Fruit fly (Drosophila melanogaster) ovary, adult (tissue): ENCODE results near the gene Smr.

ENCODE experiments used
- CG17801 ChIP-seq: fragments of 200-800 bp; optimal IDR thresholded peaks from 2 replicates; lab custom pipeline; 2019; ENCODE audit warnings: missing biosample characterization, mild to moderate bottlenecking, missing genetic modification characterization, moderate library complexity; ENCODE audit not compliant: partially characterized antibody

The Smr gene

dm6 chrX:12722009-12722408 lies 20.4 kb downstream of the Smr start:
- peak; percentile 21 for TF ChIP-seq CG17801

DNA sequence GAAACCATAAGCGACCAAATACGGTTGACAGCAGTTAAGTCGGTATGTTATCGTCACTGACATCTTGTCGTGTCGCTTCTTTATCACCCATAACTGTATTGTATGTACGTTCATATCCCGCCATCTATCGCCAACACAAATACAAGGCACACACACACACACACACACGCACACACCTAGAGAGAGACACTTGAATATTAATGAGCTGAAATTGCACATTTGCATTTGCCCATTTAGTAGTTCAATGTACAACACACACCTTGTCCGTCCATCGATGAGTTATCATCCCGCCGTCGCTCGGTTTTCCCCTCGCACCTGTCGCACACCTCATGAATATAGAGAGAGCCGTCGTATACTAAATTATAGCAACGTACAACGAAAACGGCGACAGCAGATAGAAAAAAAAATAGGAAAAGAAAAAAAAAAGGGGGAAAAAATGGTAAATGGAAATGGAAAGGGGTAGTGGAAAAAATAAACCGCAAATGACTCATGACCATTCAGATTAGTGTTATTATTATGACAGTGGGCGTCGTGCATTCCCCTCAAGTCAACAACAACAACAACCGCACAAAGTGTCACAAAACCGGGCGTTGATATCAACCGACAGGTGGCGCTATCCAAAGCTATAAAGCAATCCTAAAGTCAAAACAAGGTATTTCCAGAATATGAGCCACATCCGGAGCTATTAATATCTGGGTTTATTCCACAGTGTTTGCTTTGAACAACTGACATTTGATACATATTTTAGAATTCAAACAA lies 21.1 kb downstream of the Smr start:
- no peak for TF ChIP-seq CG17801

DNA sequence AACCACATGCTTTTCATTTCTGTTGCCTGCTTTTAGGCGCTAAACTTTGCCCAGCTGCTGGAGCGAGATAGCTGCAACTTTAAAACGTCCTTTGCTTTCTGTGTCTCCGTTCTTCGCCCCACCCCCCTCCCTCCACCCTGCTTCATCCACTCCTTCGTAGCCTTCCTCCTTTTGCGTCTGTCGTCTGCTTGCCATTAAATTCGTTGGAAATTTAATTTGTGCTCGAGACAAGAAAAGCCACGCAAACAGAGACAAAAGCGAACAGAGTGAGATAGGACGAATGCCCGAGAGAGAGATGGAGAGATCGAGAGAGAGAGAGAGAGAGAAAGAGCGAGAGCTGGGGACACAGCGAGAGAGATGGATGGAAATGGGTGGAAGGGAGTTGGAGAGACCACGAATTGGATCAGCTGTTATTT lies 22.5 kb downstream of the Smr start:
- TF ChIP-seq CG17801, result no peak

DNA sequence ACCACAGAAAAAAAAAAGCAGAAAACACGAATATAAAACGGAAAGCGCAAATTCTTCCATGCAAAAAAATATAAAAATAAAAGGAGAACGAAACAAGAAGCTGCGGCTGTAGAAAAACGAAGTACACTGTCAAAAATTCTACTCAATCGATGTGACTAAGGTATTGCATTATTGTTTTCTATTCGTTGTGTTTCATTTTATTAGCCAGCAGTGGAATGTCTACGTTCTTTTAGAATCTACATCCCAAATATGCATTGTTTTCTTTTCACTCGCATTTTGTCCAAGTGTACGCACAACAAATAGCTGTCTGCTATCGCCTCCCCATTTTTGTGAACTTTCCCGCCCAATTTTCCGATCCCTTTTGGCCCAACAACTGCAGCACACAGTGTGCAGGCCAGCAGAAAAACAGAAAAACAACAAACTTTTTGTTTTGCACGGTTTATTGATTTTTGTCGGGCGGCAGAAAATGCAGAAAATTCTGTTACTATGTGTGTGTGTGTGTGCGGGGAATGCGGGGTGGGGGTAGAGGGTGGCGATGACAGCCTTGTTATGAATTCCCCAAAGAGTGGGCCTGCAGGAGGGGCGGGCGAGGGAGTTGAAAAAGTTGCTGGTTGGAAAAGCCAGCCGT lies 23.2 kb downstream of the Smr start:
- peak; percentile 64 for TF ChIP-seq CG17801

DNA sequence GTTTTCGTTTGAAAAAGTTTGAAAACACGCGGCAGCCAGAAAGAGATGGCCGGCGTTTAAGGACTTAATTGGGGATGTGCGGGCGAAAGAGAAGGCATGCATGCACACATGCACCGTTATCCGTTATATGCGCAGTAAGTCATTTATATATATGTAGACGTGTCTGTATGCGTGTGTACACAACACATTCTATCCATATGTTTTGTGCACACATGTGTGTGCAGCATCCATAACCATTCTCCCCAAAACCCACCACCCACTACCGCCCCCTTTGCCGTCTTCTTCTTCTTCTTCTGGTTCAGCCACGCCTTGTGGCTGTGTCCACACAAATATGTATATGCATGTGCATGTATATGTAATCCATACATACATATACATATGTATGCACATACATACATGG lies 23.8 kb downstream of the Smr start:
- TF ChIP-seq CG17801, result no peak

DNA sequence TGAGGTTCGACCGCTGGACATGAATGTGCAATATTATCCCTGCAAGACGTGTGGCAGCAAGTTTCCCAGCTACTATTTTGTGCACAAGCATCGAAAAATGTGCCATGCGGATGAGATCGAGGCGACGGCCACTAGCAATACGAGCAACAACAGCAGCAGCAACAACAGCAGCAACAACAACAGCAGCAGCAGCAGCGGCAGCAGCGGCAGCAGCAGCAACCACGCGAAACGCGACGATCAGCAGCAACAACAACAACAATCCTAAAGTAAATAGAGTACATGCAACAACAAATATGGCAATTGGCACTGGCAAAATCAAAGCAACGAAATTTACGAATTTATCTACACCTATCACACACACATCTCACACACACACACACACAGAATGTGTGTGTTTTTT lies 34.1 kb downstream of the Smr start:
- no peak for TF ChIP-seq CG17801

DNA sequence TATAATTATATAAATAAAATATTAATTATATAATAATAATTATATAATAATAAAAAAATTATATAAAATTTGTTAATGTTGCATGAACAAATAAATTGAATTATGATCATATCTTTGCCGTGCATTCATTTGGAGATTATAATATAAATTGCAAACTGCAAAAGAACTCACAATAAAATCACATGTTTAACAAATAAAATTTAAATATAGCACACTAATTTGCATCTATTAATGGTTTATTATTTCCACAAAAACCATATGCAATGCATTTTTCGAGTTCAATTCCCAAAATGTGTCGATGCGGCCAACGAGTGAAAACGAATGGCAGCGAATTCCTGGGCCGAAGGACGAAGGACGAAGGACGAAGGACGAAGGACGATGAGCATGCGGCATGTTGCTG lies 36.9 kb downstream of the Smr start, which contains the start of gene CG15725:
Gene CG15725 (plus strand): TSS at position 301 of the 400 bp plus-strand sequence.
- no peak for TF ChIP-seq CG17801

DNA sequence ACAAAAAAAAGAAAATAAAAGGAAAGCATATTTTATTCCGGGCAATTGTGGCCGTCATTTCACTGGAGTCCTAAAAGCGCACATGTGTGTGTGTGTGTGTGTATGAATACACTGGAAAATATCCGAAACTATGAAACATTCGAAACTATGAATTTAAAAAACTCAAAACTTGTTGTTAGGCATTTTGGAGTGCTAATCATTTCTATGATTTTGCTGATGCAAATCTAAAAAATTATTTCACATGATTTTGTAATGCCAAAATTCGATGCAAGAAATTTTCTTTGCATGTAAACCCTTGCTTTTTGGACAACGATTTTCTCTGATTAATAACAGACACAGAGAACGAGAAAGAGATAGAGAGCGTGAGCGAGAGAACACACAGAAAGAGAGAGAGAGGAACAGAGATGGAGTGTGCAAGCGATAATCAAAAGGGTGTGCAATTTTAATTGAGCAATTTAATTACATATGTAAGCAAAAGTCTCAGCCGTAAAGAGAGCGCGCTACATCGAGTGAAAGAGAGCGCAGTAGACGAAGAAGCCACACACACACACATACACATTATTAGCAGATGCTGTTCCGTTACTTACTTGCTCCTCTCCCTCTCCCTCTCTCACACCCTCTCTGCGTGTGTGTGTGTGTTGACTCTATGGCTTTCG lies 43.2 kb downstream of the Smr start:
- TF ChIP-seq CG17801, result no peak

DNA sequence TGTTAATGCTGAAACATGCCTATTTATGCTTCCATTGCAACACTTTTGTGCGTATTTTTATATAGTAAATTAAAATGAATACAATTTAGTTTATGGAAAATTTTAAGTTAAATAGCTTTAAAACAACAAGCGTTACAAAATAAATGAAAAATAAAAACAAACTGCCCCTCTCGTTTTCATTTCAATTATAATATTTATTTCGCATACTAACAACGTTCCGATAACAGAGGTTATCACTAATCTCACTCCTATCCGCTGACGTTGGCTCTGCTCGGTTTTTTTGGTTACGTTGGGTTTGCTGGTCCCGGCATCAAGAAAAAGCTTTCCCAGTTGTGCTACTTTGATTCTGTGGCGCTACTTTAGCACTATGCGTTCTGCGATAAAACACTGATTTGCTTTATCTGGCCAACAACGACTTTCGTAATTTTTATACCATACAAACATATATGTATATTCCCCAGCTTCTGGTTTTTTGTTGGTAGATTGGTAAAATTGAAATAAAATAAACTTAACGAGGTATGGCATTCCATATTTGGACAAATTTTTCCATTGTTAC lies 59.9 kb downstream of the Smr start:
- TF ChIP-seq CG17801, result no peak

DNA sequence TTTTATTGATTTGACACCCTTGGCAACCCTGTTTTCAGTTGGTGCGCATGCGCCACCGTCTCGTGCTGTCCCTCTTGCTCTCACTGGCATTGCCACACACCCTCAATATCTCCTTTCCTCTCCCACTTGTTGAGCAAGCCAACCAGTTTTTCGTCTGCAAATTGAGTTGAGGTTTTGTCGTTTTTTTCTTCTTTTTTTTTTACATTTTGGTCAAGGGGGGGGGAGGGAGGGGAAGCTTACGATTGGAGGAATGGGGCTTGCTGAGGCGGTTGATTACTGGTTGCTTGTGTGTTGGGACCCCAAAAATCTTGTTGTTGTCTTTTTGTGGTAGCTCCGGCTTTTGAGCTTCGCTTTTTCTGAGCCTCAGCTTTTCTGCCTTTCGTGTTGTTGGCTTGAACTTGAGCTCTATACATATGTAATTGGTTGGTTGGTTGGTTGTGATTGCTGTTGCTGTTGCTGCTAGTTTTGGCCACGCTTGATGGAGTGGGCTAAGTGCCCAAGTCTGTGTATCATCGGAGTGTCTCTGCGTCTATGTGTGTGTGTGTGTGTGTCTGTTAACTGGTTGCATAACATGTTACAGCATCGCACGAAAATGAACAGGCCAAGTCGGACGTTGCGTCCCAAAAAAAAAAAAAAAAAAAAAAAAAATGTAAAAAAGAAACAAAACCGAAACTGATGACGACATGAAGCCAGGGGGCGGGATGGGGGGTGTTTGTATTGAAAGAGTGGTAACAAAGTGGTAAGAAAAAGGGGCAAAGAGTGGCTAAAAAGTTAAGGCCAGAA lies 65.7 kb downstream of the Smr start:
- peak; percentile 43 for TF ChIP-seq CG17801

dm6 chrX:12675798-12676553 lies 66.4 kb downstream of the Smr start:
- TF ChIP-seq CG17801, result no peak

DNA sequence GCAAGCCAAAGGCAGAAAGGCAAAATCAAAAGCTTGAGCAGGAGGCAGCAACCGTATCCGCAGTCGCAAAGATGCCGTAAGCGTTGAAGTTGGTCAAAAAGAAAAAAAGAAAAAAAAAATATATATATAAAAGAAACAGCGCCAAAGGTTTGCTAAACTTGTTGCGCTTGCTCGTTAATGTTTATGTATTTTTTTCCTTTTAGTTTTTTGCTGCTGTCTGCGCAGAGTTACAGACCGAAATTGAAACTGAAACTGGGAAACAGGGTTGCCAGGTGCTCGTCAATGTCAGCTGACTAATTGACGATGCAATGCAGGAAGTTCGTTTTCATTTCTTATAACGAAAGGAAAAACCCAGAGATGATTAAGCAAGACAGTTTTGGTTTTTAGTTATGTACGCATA lies 67.1 kb downstream of the Smr start:
- TF ChIP-seq CG17801, result no peak

dm6 chrX:12673833-12674541 lies 68.4 kb downstream of the Smr start:
- no peak for TF ChIP-seq CG17801

DNA sequence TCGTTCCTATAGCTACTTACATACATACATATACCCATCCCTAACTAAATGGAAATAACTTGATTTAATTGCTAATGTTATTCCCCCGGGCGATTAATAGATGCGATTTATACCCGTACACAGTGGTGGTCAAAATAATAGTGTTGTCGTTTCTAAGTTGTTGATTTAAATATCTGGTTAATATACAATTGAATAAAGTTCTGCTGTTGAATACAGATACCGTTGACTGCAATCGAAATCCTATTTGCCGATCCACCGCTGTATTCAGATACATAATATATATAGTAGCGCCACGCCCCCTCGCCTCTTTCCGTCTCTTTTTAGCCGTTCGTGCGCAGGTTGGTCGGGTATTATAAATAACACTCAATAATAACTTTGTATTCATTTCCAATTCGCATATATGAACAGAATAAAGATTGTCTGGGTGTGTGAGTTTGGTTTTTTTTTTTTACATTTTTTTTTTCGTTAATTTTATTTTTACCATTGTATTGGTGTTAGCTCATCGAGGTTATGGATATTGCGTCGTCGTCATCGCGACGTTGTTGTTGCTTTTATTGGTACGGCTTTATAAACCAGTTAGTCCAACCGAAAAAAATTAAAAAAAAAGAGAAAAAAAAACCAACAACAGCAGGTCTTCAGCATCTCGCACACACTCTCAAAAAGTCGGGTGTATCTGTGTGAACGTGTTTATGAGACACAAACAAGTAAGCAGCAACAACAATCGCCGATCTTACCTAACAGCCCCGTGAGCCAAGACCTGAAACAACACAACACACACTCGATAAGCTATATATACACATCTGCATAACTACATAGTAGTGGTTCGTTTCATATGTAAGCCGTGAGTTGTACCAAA lies 69.9 kb downstream of the Smr start:
- TF ChIP-seq CG17801, result no peak
